Worm (Caenorhabditis elegans) whole organism, L4/young adult: Measurements from ENCODE around the gene T24C12.4.

Source experiments
- dao-5 ChIP-seq: sonication (generic microtip); optimal IDR thresholded peaks from 2 replicates; lab custom pipeline; 2016; ENCODE audit warnings: missing genotype, missing genetic modification characterization, moderate library complexity, missing compliant biosample characterization
- him-1 ChIP-seq: sonication (generic microtip); optimal IDR thresholded peaks from 2 replicates; lab custom pipeline; 2016; ENCODE audit warnings: missing genotype, missing genetic modification reagents, missing genetic modification characterization, missing compliant biosample characterization

DNA sequence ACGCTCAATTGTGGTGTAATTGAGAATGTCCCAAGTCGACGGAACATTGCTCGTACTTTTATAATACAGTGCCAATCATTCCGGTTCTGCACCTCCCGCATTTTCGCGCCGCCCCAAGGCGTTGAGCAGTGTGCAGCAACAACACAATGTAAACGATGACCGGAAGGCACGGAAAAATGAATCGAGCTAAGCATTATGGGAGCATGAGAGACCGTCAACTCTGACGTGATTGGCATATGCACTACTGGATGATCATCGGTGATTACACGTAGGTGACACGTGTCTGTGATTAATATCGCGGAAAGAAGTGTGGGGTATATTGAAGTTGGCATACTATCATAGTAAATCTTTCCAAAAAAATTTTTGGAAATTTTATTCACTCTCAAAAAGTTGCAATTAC lies at the start of gene T24C12.4:
- TF ChIP-seq dao-5 (no peak), him-1 (tag; lab: Kevin White, UChicago) (no peak)
